Worm (Caenorhabditis elegans): Measurements from ENCODE around the gene zip-6.
"Not testable (repeated sequence)": the region's sequence is repeated elsewhere in the genome, so short reads cannot be mapped to it uniquely, and the experiment has no call there.

ce11 chrIV:11179123-11179740, 38.7 kb downstream of the zip-6 start, which contains the start of gene cpt-2:
- peak; percentile 25 for TF ChIP-seq him-1 (tag; optimal IDR thresholded peaks at IDR 0.05)
- not testable (repeated sequence) for TF ChIP-seq dao-5 (tag; optimal IDR thresholded peaks at IDR 0.05)
